Fruit fly (Drosophila melanogaster) whole organism, pupa: ENCODE results near the gene CG9215.

ENCODE experiments used
- CG32121 ChIP-seq: fragments of 200-800 bp; sonication (Bioruptor generic); IDR thresholded peaks from 2 replicates; pipeline ENCODE4 v1.3.6; 2022; ENCODE audit warnings: missing biosample characterization, missing genetic modification characterization
- CG4496 ChIP-seq: fragments of 200-800 bp; sonication (Bioruptor generic); IDR thresholded peaks from 3 replicates; pipeline ENCODE4 v1.3.6; 2022; ENCODE audit warnings: missing biosample characterization, missing genetic modification characterization
- CG8159 ChIP-seq: fragments of 200-800 bp; sonication (Bioruptor generic); optimal IDR thresholded peaks from 3 replicates; lab custom pipeline; 2018; ENCODE audit warnings: missing biosample characterization, mild to moderate bottlenecking, missing genetic modification characterization, moderate library complexity
- EcR ChIP-seq: fragments of 200-800 bp; sonication (Bioruptor generic); optimal IDR thresholded peaks from 3 replicates; lab custom pipeline; 2019; ENCODE audit warnings: missing biosample characterization, missing genetic modification characterization, mild to moderate bottlenecking, moderate library complexity, missing genetic modification reagents
- Ets98B ChIP-seq: fragments of 200-800 bp; sonication (Bioruptor generic); IDR thresholded peaks from 2 replicates; pipeline ENCODE4 v1.3.6; 2022; ENCODE audit warnings: missing biosample characterization, missing genetic modification characterization
- gl ChIP-seq: fragments of 200-800 bp; sonication (Bioruptor generic); optimal IDR thresholded peaks from 2 replicates; lab custom pipeline; 2018; ENCODE audit warnings: missing biosample characterization, mild to moderate bottlenecking, missing genetic modification characterization

dm6 chrX:15631465-15631864 lies 48.8 kb upstream of the CG9215 start:
- TF ChIP-seq CG8159 (no peak), CG32121 (GFP tag; lab: Robert Waterston, UW) (no peak), Ets98B (GFP tag; lab: Robert Waterston, UW) (no peak), gl (no peak), CG4496 (GFP tag; lab: Robert Waterston, UW) (0 out of 3 replicates have a peak, but pooled peaks have one; percentile 14), EcR (GFP tag; lab: Kevin White, UChicago) (no peak)
